Fruit fly (Drosophila melanogaster): ENCODE measurements around the gene CG8028.
A peak's percentile ranks its signal among the peaks of the same experiment; 100 is the strongest.

CG8028 gene

DNA sequence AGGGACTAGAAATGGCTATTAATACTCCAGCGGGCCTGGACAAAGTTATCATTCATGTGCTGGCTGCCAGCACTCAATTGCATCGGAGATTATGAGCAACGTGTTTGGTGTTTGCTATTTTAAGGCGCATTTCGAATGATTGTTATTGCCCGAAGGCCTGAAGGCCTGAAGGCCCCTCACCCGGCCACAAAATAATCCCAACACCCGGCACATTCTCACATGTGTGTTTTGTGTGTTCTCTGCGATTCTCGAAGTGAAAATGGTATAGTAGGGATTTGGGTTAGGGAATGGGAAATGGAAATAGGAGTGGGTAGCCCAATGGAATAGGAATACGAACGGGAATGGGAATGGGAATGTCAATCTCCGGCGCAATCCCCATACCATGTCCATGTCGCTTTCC, 38.8 kb upstream of the CG8028 start:
- TF ChIP-seq N (GFP tag; optimal IDR thresholded peaks at IDR 0.05), result no peak
- no peak for TF ChIP-seq Dfd (GFP tag; optimal IDR thresholded peaks at IDR 0.05)
- no peak for TF ChIP-seq OdsH (GFP tag; optimal IDR thresholded peaks at IDR 0.05)
- no peak for TF ChIP-seq CrebA (GFP tag; optimal IDR thresholded peaks at IDR 0.05; ENCODE audit: borderline replicate concordance)
- TF ChIP-seq Mio (GFP tag; optimal IDR thresholded peaks at IDR 0.05), result no peak
- TF ChIP-seq CG32264 (GFP tag; optimal IDR thresholded peaks at IDR 0.05), result no peak
- TF ChIP-seq Myc (optimal IDR thresholded peaks at IDR 0.05), result no peak
- no peak for TF ChIP-seq Hr83 (GFP tag; optimal IDR thresholded peaks at IDR 0.05; ENCODE audit: poor library complexity, severe bottlenecking)
- TF ChIP-seq dmrt93B (GFP tag; optimal IDR thresholded peaks at IDR 0.05), result no peak
- no peak for TF ChIP-seq foxo (GFP tag; optimal IDR thresholded peaks at IDR 0.05)
- no peak for TF ChIP-seq br (GFP tag; optimal IDR thresholded peaks at IDR 0.05)
- TF ChIP-seq Hnf4 (GFP tag; optimal IDR thresholded peaks at IDR 0.05), result no peak
- no peak for TF ChIP-seq tai (GFP tag; optimal IDR thresholded peaks at IDR 0.05)
- TF ChIP-seq HLH106 (tag; optimal IDR thresholded peaks at IDR 0.05), result no peak
- TF ChIP-seq Abd-B (GFP tag; optimal IDR thresholded peaks at IDR 0.05), result no peak
- no peak for TF ChIP-seq CG9705 (GFP tag; optimal IDR thresholded peaks at IDR 0.05)

DNA sequence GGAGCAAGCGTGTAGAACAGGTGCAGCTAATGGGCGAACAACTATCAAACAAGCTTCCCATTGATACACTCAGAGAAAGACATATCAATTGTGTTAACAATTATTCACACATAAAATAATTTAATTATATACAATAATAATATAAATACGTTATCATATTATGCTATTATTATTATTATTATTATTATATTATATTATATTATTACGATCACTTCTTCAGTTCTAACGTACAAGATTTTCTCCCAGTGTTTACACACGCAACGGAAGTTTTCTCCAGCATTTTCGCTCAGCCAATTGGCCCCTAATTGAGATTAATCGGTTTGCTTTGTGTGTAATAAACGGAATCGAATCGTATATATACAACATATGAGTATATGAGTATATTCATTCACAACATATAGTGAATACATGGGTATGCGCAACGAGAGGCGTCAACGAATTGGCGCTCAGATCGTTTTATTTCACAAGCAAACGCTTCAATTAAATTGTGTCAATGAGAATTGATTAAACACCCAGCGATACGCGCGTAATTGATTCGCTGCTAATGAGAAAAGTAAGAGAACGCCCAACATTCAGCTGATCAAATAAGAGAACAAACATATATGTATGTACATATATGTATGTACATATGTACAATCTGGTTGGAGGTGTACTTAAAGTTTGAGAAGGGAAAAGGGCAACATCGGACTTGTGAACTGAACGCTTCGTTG, 37.1 kb upstream of the CG8028 start:
- TF ChIP-seq psq (GFP tag; optimal IDR thresholded peaks at IDR 0.05), result peak; percentile 9
- no peak for TF ChIP-seq Dfd (GFP tag; optimal IDR thresholded peaks at IDR 0.05)
- TF ChIP-seq Dif (GFP tag; optimal IDR thresholded peaks at IDR 0.05; ENCODE audit: partially characterized antibody), result no peak
- no peak for TF ChIP-seq CrebA (GFP tag; optimal IDR thresholded peaks at IDR 0.05; ENCODE audit: borderline replicate concordance)
- no peak for TF ChIP-seq Hr83 (GFP tag; optimal IDR thresholded peaks at IDR 0.05; ENCODE audit: poor library complexity, severe bottlenecking)
- no peak for TF ChIP-seq brk (GFP tag; optimal IDR thresholded peaks at IDR 0.05)
- TF ChIP-seq Hr78 (GFP tag; optimal IDR thresholded peaks at IDR 0.05), result no peak
- no peak for TF ChIP-seq Hnf4 (GFP tag; optimal IDR thresholded peaks at IDR 0.05)
- no peak for TF ChIP-seq usp (GFP tag; optimal IDR thresholded peaks at IDR 0.05)
- TF ChIP-seq sv (GFP tag; optimal IDR thresholded peaks at IDR 0.05), result peak; percentile 10
- TF ChIP-seq pan (optimal IDR thresholded peaks at IDR 0.05), result no peak
- no peak for TF ChIP-seq dl (GFP tag; optimal IDR thresholded peaks at IDR 0.05; ENCODE audit: insufficient read depth in 1 of 2, partially characterized antibody in 2 of 2)
- no peak for TF ChIP-seq woc (GFP tag; optimal IDR thresholded peaks at IDR 0.05)
- no peak for TF ChIP-seq dsf (GFP tag; optimal IDR thresholded peaks at IDR 0.05; ENCODE audit: borderline replicate concordance)
- no peak for TF ChIP-seq Mio (GFP tag; optimal IDR thresholded peaks at IDR 0.05)
- no peak for TF ChIP-seq Vsx2 (GFP tag; optimal IDR thresholded peaks at IDR 0.05; ENCODE audit: partially characterized antibody)
- no peak for TF ChIP-seq rgr (GFP tag; optimal IDR thresholded peaks at IDR 0.05)
- TF ChIP-seq OdsH (GFP tag; optimal IDR thresholded peaks at IDR 0.05), result no peak
- no peak for TF ChIP-seq lola (GFP tag; optimal IDR thresholded peaks at IDR 0.05)
- peak; percentile 41 for TF ChIP-seq HLH106 (tag; optimal IDR thresholded peaks at IDR 0.05)
- no peak for TF ChIP-seq Rel (GFP tag; optimal IDR thresholded peaks at IDR 0.05)
- TF ChIP-seq Rel (tag; optimal IDR thresholded peaks at IDR 0.05), result no peak
- TF ChIP-seq foxo (GFP tag; optimal IDR thresholded peaks at IDR 0.05), result peak in 1 of 2 experiments; percentile 22
- TF ChIP-seq ey (GFP tag; optimal IDR thresholded peaks at IDR 0.05), result no peak
- no peak for TF ChIP-seq N (GFP tag; optimal IDR thresholded peaks at IDR 0.05)
- TF ChIP-seq tai (GFP tag; optimal IDR thresholded peaks at IDR 0.05), result no peak
- TF ChIP-seq Jra (GFP tag; optimal IDR thresholded peaks at IDR 0.05), result no peak
- TF ChIP-seq h (GFP tag; optimal IDR thresholded peaks at IDR 0.05), result no peak
- TF ChIP-seq dmrt93B (GFP tag; optimal IDR thresholded peaks at IDR 0.05), result no peak
- TF ChIP-seq GATAd (GFP tag; optimal IDR thresholded peaks at IDR 0.05), result no peak
- no peak for TF ChIP-seq Myc (optimal IDR thresholded peaks at IDR 0.05)
- no peak for TF ChIP-seq CG9705 (GFP tag; optimal IDR thresholded peaks at IDR 0.05)
- peak; percentile 27 for TF ChIP-seq Sp1 (GFP tag; optimal IDR thresholded peaks at IDR 0.05)
- TF ChIP-seq jim (GFP tag; optimal IDR thresholded peaks at IDR 0.05), result no peak
- TF ChIP-seq Abd-B (GFP tag; optimal IDR thresholded peaks at IDR 0.05), result no peak
- no peak for TF ChIP-seq fru (GFP tag; optimal IDR thresholded peaks at IDR 0.05)
- no peak for TF ChIP-seq br (GFP tag; optimal IDR thresholded peaks at IDR 0.05)
- no peak for TF ChIP-seq sage (GFP tag; optimal IDR thresholded peaks at IDR 0.05)
- TF ChIP-seq CG32264 (GFP tag; optimal IDR thresholded peaks at IDR 0.05), result no peak

All from whole organism, wandering third instar larva.